Worm (Caenorhabditis elegans) whole organism, L3 larva: ENCODE data around the gene swan-1.

ENCODE experiments used
- R02D3.7 ChIP-seq: fragments of 150-350 bp; optimal IDR thresholded peaks from 2 replicates; lab custom pipeline; 2014; ENCODE audit warnings: missing biosample characterization, missing genetic modification characterization
- ZK546.5 ChIP-seq: sonication (generic microtip); optimal IDR thresholded peaks from 2 replicates; lab custom pipeline; 2017; ENCODE audit warnings: missing biosample characterization, missing genetic modification characterization
- aly-2 ChIP-seq: fragments of 150-350 bp; optimal IDR thresholded peaks from 2 replicates; lab custom pipeline; 2014; ENCODE audit warnings: missing biosample characterization, missing genetic modification characterization
- ceh-28 ChIP-seq: fragments of 150-350 bp; optimal IDR thresholded peaks from 2 replicates; lab custom pipeline; 2014; ENCODE audit warnings: missing biosample characterization, missing genetic modification reagents, missing genetic modification characterization
- ceh-82 ChIP-seq: fragments of 150-350 bp; optimal IDR thresholded peaks from 2 replicates; lab custom pipeline; 2014; ENCODE audit warnings: missing biosample characterization, missing genetic modification characterization
- daf-12 ChIP-seq: fragments of 150-350 bp; optimal IDR thresholded peaks from 2 replicates; lab custom pipeline; 2014; ENCODE audit warnings: missing biosample characterization, missing genetic modification reagents, missing genetic modification characterization
- elt-1 ChIP-seq: fragments of 150-350 bp; optimal IDR thresholded peaks from 2 replicates; lab custom pipeline; 2014; ENCODE audit warnings: missing biosample characterization, missing genetic modification characterization
- elt-2 ChIP-seq: sonication (generic microtip); optimal IDR thresholded peaks from 2 replicates; lab custom pipeline; 2016; ENCODE audit warnings: missing genetic modification reagents, mild to moderate bottlenecking, missing genetic modification characterization, missing compliant biosample characterization
- elt-3 ChIP-seq, 3 experiments: fragments of 150-350 bp in 1 of 3; sonication (generic microtip) in 2 of 3; optimal IDR thresholded peaks; 2 replicates in 2 of 3; 4 replicates in 1 of 3; lab custom pipeline; 2014 to 2017; ENCODE audit warnings: missing biosample characterization in 3 of 3, missing genetic modification characterization in 3 of 3
- eor-1 ChIP-seq, 2 experiments: fragments of 150-350 bp; optimal IDR thresholded peaks; 2 replicates each; lab custom pipeline; 2014 to 2018; ENCODE audit warnings: missing biosample characterization in 2 of 2, missing genetic modification characterization in 2 of 2
- hmg-11 ChIP-seq: sonication (generic microtip); optimal IDR thresholded peaks from 2 replicates; lab custom pipeline; 2016; ENCODE audit warnings: missing genetic modification characterization, missing compliant biosample characterization
- lin-15B ChIP-seq: fragments of 150-350 bp; optimal IDR thresholded peaks from 2 replicates; lab custom pipeline; 2014; ENCODE audit warnings: missing biosample characterization, missing genetic modification characterization
- lin-39 ChIP-seq: fragments of 150-350 bp; optimal IDR thresholded peaks from 2 replicates; lab custom pipeline; 2018; ENCODE audit warnings: missing biosample characterization, missing genetic modification reagents, missing genetic modification characterization
- mml-1 ChIP-seq: fragments of 150-350 bp; sonication (generic microtip); optimal IDR thresholded peaks from 3 replicates; lab custom pipeline; 2014; ENCODE audit warnings: missing biosample characterization, missing genetic modification characterization
- nfya-1 ChIP-seq: sonication (generic microtip); optimal IDR thresholded peaks from 2 replicates; lab custom pipeline; 2017; ENCODE audit warnings: missing genetic modification characterization, mild to moderate bottlenecking, missing compliant biosample characterization, antibody characterized with exemption, moderate library complexity; ENCODE audit not compliant: insufficient read depth
- nhr-11 ChIP-seq: fragments of 150-350 bp; optimal IDR thresholded peaks from 2 replicates; lab custom pipeline; 2014; ENCODE audit warnings: missing biosample characterization, missing genetic modification characterization
- nhr-23 ChIP-seq: fragments of 150-350 bp; optimal IDR thresholded peaks from 2 replicates; lab custom pipeline; 2014; ENCODE audit warnings: missing biosample characterization, missing genetic modification reagents, missing genetic modification characterization
- nhr-28 ChIP-seq: fragments of 150-350 bp; optimal IDR thresholded peaks from 2 replicates; lab custom pipeline; 2014; ENCODE audit warnings: missing biosample characterization, missing genetic modification characterization
- nhr-67 ChIP-seq: fragments of 150-350 bp; optimal IDR thresholded peaks from 2 replicates; lab custom pipeline; 2014; ENCODE audit warnings: missing biosample characterization, missing genetic modification characterization
- pha-4 ChIP-seq: fragments of 150-350 bp; optimal IDR thresholded peaks from 2 replicates; lab custom pipeline; 2014; ENCODE audit warnings: missing biosample characterization, missing genetic modification reagents, missing genetic modification characterization
- skn-1 ChIP-seq: fragments of 150-350 bp; optimal IDR thresholded peaks from 2 replicates; lab custom pipeline; 2014; ENCODE audit warnings: missing biosample characterization, missing genetic modification characterization
- snpc-4 ChIP-seq: fragments of 150-350 bp; optimal IDR thresholded peaks from 2 replicates; lab custom pipeline; 2014; ENCODE audit warnings: missing biosample characterization, missing genetic modification characterization
- unc-62 ChIP-seq: fragments of 150-350 bp; sonication (generic microtip); optimal IDR thresholded peaks from 4 replicates; lab custom pipeline; 2014; ENCODE audit warnings: missing biosample characterization, missing genetic modification reagents, missing genetic modification characterization
- zag-1 ChIP-seq: fragments of 150-350 bp; optimal IDR thresholded peaks from 2 replicates; lab custom pipeline; 2014; ENCODE audit warnings: missing biosample characterization, missing genetic modification characterization
- ztf-4 ChIP-seq: fragments of 150-350 bp; optimal IDR thresholded peaks from 2 replicates; lab custom pipeline; 2014; ENCODE audit warnings: missing biosample characterization, missing genetic modification characterization

swan-1 gene

DNA sequence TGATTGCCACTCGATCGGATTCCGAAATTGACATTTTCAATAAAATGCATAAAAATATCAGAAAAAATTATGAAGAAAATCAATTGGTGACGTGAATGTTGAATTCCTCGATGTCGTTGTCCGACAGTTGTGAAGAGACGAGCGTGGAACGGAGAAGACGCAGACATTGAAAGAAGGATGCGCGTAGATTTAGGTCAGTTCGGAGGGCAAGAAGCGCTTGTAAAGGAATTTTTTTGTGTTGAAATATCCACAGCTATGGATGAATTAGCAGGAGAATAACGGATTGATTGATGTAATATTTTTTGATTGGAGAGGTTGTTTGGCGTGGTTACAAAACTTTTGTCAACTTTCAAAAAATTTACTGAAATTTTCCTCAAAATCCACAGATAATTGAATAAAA, 38.6 kb downstream of the swan-1 start, which contains the start of gene F20G2.3:
F20G2.3 (minus strand) TSS at position 101 of the 400 bp plus-strand sequence.
- TF ChIP-seq snpc-4 (tag; lab: Kevin White, UChicago): no peak
- peak; percentile 63 for TF ChIP-seq nhr-23

DNA sequence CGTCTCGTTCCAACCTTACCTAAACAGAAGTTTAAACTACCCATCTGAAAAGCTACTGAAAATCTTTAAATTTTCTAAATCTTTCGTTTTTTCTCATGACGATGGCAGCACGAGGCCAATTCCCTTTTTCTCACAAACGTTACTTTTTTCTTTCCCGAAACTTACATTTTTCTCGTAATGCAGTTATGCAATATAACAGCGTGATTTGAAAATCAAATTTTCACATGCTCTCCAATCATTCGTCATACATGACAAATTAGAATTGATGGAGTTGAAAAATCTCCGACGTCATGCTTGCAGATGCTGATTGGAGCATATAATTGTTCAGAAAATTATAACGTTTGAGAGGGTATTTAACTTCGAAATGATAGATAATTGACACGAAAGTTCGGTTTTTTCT, 43.3 kb downstream of the swan-1 start:
- no peak for TF ChIP-seq lin-39
- no peak for TF ChIP-seq elt-1 (tag; lab: Kevin White, UChicago)
- peak; percentile 18 for TF ChIP-seq nhr-11 (tag; lab: Kevin White, UChicago)
- no peak for TF ChIP-seq aly-2
- no peak for TF ChIP-seq snpc-4 (tag; lab: Kevin White, UChicago)
- no peak for TF ChIP-seq eor-1 (tag; optimal IDR thresholded peaks at IDR 0.05; lab: Kevin White, UChicago)
- TF ChIP-seq nhr-28 (tag; lab: Kevin White, UChicago): no peak
- TF ChIP-seq nhr-67 (tag; lab: Kevin White, UChicago): no peak

DNA sequence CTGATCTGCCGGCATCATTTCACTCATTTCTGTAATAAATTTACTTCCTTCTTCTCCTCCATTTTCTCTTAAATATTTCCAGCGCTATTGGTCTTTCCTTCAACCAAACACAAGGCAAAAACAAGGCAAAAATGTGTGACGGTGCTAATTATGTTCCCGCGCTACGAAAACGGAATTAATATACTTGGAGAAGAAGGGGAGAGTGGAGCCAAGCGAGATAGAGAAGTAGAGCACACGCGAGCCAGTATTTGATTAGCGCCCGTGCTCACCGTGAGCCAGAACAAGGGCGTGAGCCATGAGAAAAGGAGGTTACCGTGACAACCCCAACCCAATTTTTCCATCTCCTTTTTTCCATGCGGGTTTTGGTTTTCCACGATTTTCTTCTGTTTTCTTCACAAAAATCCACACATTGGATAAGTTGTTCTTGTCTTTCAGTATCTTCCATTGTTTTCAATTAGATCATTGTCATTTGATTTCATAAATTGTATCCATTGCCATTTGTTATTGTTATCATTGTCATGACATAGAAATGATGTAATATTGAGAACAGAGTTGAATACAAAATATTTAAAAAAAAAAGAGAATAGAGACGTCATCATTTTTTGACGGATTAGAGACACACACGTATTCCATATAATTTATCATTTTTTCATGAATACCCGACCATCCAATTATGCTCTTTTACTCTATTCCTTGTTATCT, 44.5 kb downstream of the swan-1 start, which contains the start of gene F20G2.6:
F20G2.6 (plus strand) TSS at position 652 of the 702 bp plus-strand sequence.
- TF ChIP-seq snpc-4 (tag; lab: Kevin White, UChicago) (no peak), pha-4 (tag; lab: Kevin White, UChicago) (no peak), daf-12 (tag; lab: Kevin White, UChicago) (no peak), mml-1 (no peak), R02D3.7 (no peak), ceh-82 (tag; lab: Kevin White, UChicago) (no peak), nhr-67 (tag; lab: Kevin White, UChicago) (no peak), zag-1 (tag; lab: Kevin White, UChicago) (no peak), unc-62 (GFP tag; lab: Kevin White, UChicago) (no peak), ZK546.5 (tag; lab: Kevin White, UChicago) (no peak), lin-39 (no peak), elt-3 (tag; optimal IDR thresholded peaks at IDR 0.05; lab: Kevin White, UChicago) (no peak)

DNA sequence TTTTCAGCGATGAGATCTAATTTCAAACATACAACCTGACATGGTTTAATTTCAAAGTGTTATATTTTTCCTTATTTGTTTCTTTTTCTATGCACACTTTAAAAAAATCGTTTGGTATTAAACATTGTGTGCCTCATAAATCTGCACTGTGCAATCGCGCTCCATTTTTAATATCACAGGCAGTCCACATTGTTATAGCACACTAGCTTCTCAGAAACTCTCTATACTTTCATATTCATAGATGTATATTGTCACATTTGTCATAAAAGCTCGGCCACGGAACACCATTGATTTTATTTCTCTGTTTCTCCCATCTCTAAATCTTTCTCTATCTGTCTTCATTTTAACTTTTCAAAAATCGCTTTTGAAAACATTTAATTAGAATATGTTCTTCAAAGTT, 49.7 kb downstream of the swan-1 start:
- peak; percentile 66 for TF ChIP-seq lin-15B
- TF ChIP-seq pha-4 (tag; lab: Kevin White, UChicago): peak; percentile 49
- TF ChIP-seq lin-39: peak; percentile 34
- TF ChIP-seq nfya-1 (tag; lab: Kevin White, UChicago): peak; percentile 29
- TF ChIP-seq ztf-4 (tag; lab: Kevin White, UChicago): no peak
- TF ChIP-seq snpc-4 (tag; lab: Kevin White, UChicago): peak; percentile 56

DNA sequence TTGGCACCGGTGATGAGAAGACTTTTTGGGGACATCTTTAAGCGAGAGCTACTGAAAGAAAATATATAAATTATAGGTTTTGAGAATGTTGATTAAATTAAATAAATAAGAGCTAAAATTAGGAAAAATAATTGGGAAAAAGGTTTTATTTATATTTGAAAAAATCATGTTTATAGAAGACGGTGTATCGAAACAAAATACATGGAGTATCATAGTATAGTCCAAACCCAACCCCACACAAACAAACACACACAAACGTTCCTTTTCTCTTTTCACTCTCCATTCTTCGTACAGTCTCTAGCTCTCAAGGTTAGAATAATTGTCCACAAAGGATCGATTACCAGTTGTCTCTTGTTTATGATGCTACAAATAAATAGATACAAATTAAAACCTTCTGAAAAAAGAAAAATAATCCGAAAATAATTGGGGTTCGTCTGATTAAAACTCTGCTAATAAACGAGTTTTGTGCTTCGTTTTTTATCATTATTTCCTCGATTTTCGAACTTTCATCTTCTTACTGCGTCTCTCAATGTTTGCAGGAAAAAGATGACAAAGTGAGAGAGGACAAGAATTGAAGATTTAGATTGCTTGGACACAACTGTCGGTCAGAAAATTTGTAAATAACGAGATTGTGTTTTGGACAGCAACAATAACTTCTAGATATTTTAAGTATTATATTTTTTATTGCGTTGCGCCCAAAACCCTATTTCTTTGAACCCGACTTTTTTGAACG, 50.5 kb downstream of the swan-1 start, which contains the start of gene F20G2.2:
F20G2.2 (minus strand) TSS at position 51 of the 733 bp plus-strand sequence.
- TF ChIP-seq eor-1 (tag; optimal IDR thresholded peaks at IDR 0.05; lab: Kevin White, UChicago) (no peak), skn-1 (tag; lab: Kevin White, UChicago) (peak; percentile 83), hmg-11 (tag; lab: Kevin White, UChicago) (peak; percentile 13), daf-12 (tag; lab: Kevin White, UChicago) (no peak), ceh-28 (peak; percentile 20), pha-4 (tag; lab: Kevin White, UChicago) (peak; percentile 45), elt-2 (tag; lab: Kevin White, UChicago) (peak; percentile 43)
